Worm (Caenorhabditis elegans): Measurements from ENCODE around the gene Y52E8A.2.

ce11 chrII:4355217-4355616 lies 34.6 kb downstream of the Y52E8A.2 start, which contains the start of the genes H20J04.7 and H20J04.1:
- TF ChIP-seq T26A5.8 (tag; optimal IDR thresholded peaks at IDR 0.05): no peak
- no peak for TF ChIP-seq nfya-1 (tag; optimal IDR thresholded peaks at IDR 0.05; ENCODE audit: borderline replicate concordance, insufficient read depth)
- TF ChIP-seq bed-1 (GFP tag; IDR thresholded peaks at IDR 0.05): no peak
- TF ChIP-seq C06A6.2 (GFP tag; conservative IDR thresholded peaks at IDR 0.05): no peak
- TF ChIP-seq pha-4 (tag; optimal IDR thresholded peaks at IDR 0.05): no peak
- no peak for TF ChIP-seq ztf-18 (tag; optimal IDR thresholded peaks at IDR 0.05)
- TF ChIP-seq rcor-1 (GFP tag; IDR thresholded peaks at IDR 0.05): no peak
- TF ChIP-seq snpc-1.3 (tag; optimal IDR thresholded peaks at IDR 0.05; ENCODE audit: insufficient read depth): no peak
- no peak for TF ChIP-seq D2030.7 (GFP tag; IDR thresholded peaks at IDR 0.05)
- TF ChIP-seq him-1 (tag; optimal IDR thresholded peaks at IDR 0.05): no peak

Data from whole organism, young adult.